Worm (Caenorhabditis elegans) whole organism, young adult: Measurements from ENCODE around the gene srt-37.

Experiments
- B0019.2 ChIP-seq: fragments of 200-800 bp; sonication (Bioruptor generic); conservative IDR thresholded peaks from 2 replicates; pipeline ENCODE4 v1.3.6; 2022; ENCODE audit warnings: missing genetic modification reagents, missing genetic modification characterization, missing compliant biosample characterization
- B0336.3 ChIP-seq: fragments of 200-800 bp; sonication (Bioruptor generic); IDR thresholded peaks from 2 replicates; pipeline ENCODE4 v1.3.6; 2022; ENCODE audit warnings: missing genetic modification characterization, missing compliant biosample characterization
- F10E7.11 ChIP-seq: sonication (generic microtip); optimal IDR thresholded peaks from 2 replicates; lab custom pipeline; 2017; ENCODE audit warnings: mild to moderate bottlenecking, missing genetic modification characterization, moderate library complexity, missing compliant biosample characterization
- F23B12.7 ChIP-seq: sonication (generic microtip); optimal IDR thresholded peaks from 2 replicates; lab custom pipeline; 2017; ENCODE audit warnings: missing genetic modification characterization, mild to moderate bottlenecking, missing compliant biosample characterization, antibody characterized with exemption, moderate library complexity; ENCODE audit not compliant: insufficient read depth
- F33H1.4 ChIP-seq: fragments of 200-800 bp; sonication (Bioruptor generic); IDR thresholded peaks from 2 replicates; pipeline ENCODE4 v1.3.6; 2022; ENCODE audit warnings: missing genetic modification reagents, missing genetic modification characterization, missing compliant biosample characterization
- F37B4.10 ChIP-seq: fragments of 200-800 bp; sonication (Bioruptor generic); IDR thresholded peaks from 2 replicates; pipeline ENCODE4 v1.3.6; 2022; ENCODE audit warnings: missing genetic modification characterization, missing compliant biosample characterization
- F57A8.1 ChIP-seq: fragments of 200-800 bp; sonication (Bioruptor generic); optimal IDR thresholded peaks from 2 replicates; lab custom pipeline; 2018; ENCODE audit warnings: mild to moderate bottlenecking, missing genetic modification characterization, moderate library complexity, missing compliant biosample characterization
- K11D2.4 ChIP-seq: fragments of 200-800 bp; sonication (Bioruptor generic); IDR thresholded peaks from 2 replicates; pipeline ENCODE4 v1.3.6; 2022; ENCODE audit warnings: missing genetic modification reagents, missing genetic modification characterization, missing compliant biosample characterization
- K12H6.12 ChIP-seq: fragments of 200-800 bp; sonication (Bioruptor generic); optimal IDR thresholded peaks from 2 replicates; lab custom pipeline; 2018; ENCODE audit warnings: mild to moderate bottlenecking, missing genetic modification characterization, missing compliant biosample characterization
- T07F8.4 ChIP-seq: sonication (generic microtip); optimal IDR thresholded peaks from 2 replicates; lab custom pipeline; 2016; ENCODE audit warnings: mild to moderate bottlenecking, missing genetic modification characterization, moderate library complexity, missing compliant biosample characterization
- Y53G8AR.9 ChIP-seq: fragments of 200-800 bp; sonication (Bioruptor generic); conservative IDR thresholded peaks from 2 replicates; pipeline ENCODE4 v1.3.6; 2022; ENCODE audit warnings: missing genetic modification reagents, missing genetic modification characterization, missing compliant biosample characterization
- Y56A3A.18 ChIP-seq: fragments of 200-800 bp; sonication (Bioruptor generic); IDR thresholded peaks from 2 replicates; pipeline ENCODE4 v1.3.6; 2022; ENCODE audit warnings: missing genetic modification reagents, missing genetic modification characterization, missing compliant biosample characterization
- Y79H2A.3 ChIP-seq: fragments of 200-800 bp; sonication (Bioruptor generic); conservative IDR thresholded peaks from 2 replicates; pipeline ENCODE4 v1.3.6; 2022; ENCODE audit warnings: missing genetic modification reagents, missing genetic modification characterization, missing compliant biosample characterization
- akir-1 ChIP-seq: fragments of 200-800 bp; sonication (Bioruptor generic); optimal IDR thresholded peaks from 2 replicates; lab custom pipeline; 2018; ENCODE audit warnings: mild to moderate bottlenecking, missing genetic modification characterization, moderate library complexity, missing compliant biosample characterization
- atf-7 ChIP-seq: sonication (generic microtip); optimal IDR thresholded peaks from 2 replicates; lab custom pipeline; 2017; ENCODE audit warnings: mild to moderate bottlenecking, missing genetic modification characterization, missing compliant biosample characterization
- bed-1 ChIP-seq: fragments of 200-800 bp; sonication (Bioruptor generic); IDR thresholded peaks from 2 replicates; pipeline ENCODE4 v1.3.6; 2022; ENCODE audit warnings: missing genetic modification reagents, missing genetic modification characterization, missing compliant biosample characterization
- ceh-58 ChIP-seq: fragments of 200-800 bp; sonication (Bioruptor generic); IDR thresholded peaks from 2 replicates; pipeline ENCODE4 v1.3.6; 2022; ENCODE audit warnings: missing genetic modification characterization, missing compliant biosample characterization
- chd-7 ChIP-seq: sonication (generic microtip); optimal IDR thresholded peaks from 2 replicates; lab custom pipeline; 2016; ENCODE audit warnings: mild to moderate bottlenecking, missing genetic modification characterization, moderate library complexity, missing compliant biosample characterization
- die-1 ChIP-seq: sonication (generic microtip); optimal IDR thresholded peaks from 2 replicates; lab custom pipeline; 2016; ENCODE audit warnings: missing genotype, mild to moderate bottlenecking, missing genetic modification characterization, missing compliant biosample characterization
- efl-1 ChIP-seq: fragments of 150-350 bp; optimal IDR thresholded peaks from 2 replicates; lab custom pipeline; 2014; ENCODE audit warnings: missing biosample characterization, missing genetic modification reagents, missing genetic modification characterization
- egrh-3 ChIP-seq: fragments of 200-800 bp; sonication (Bioruptor generic); IDR thresholded peaks from 2 replicates; pipeline ENCODE4 v1.3.6; 2022; ENCODE audit warnings: missing genetic modification reagents, missing genetic modification characterization, missing compliant biosample characterization
- him-1 ChIP-seq: sonication (generic microtip); optimal IDR thresholded peaks from 2 replicates; lab custom pipeline; 2016; ENCODE audit warnings: missing genotype, missing genetic modification reagents, missing genetic modification characterization, missing compliant biosample characterization
- hlh-12 ChIP-seq: sonication (generic microtip); optimal IDR thresholded peaks from 2 replicates; lab custom pipeline; 2016; ENCODE audit warnings: missing genetic modification characterization, missing compliant biosample characterization
- hlh-26 ChIP-seq: fragments of 200-800 bp; sonication (Bioruptor generic); conservative IDR thresholded peaks from 2 replicates; pipeline ENCODE4 v1.3.6; 2022; ENCODE audit warnings: missing genetic modification reagents, missing genetic modification characterization, missing compliant biosample characterization
- lin-35 ChIP-seq, 3 experiments: fragments of 150-350 bp in 2 of 3; sonication (generic microtip) in 1 of 3; optimal IDR thresholded peaks; 2 replicates each; lab custom pipeline; 2014 to 2018; ENCODE audit warnings: missing biosample characterization in 3 of 3, missing genetic modification characterization in 3 of 3, missing genetic modification reagents in 3 of 3
- lir-1 ChIP-seq: fragments of 200-800 bp; sonication (Bioruptor generic); conservative IDR thresholded peaks from 2 replicates; pipeline ENCODE4 v1.3.6; 2022; ENCODE audit warnings: missing genetic modification reagents, missing genetic modification characterization, missing compliant biosample characterization
- madf-10 ChIP-seq: sonication (generic microtip); optimal IDR thresholded peaks from 2 replicates; lab custom pipeline; 2016; ENCODE audit warnings: mild to moderate bottlenecking, missing genetic modification characterization, missing compliant biosample characterization
- madf-3 ChIP-seq: fragments of 200-800 bp; sonication (Bioruptor generic); IDR thresholded peaks from 2 replicates; pipeline ENCODE4 v1.3.6; 2022; ENCODE audit warnings: missing genetic modification reagents, missing genetic modification characterization, missing compliant biosample characterization
- madf-6 ChIP-seq: fragments of 200-800 bp; sonication (Bioruptor generic); IDR thresholded peaks from 2 replicates; pipeline ENCODE4 v1.3.6; 2022; ENCODE audit warnings: missing genetic modification reagents, missing genetic modification characterization, missing compliant biosample characterization
- nfyb-1 ChIP-seq: fragments of 200-800 bp; sonication (Bioruptor generic); IDR thresholded peaks from 2 replicates; pipeline ENCODE4 v1.3.6; 2022; ENCODE audit warnings: missing genetic modification reagents, missing genetic modification characterization, missing compliant biosample characterization
- nhr-27 ChIP-seq: fragments of 200-800 bp; sonication (Bioruptor generic); optimal IDR thresholded peaks from 2 replicates; lab custom pipeline; 2018; ENCODE audit warnings: mild to moderate bottlenecking, missing genetic modification characterization, moderate library complexity, missing compliant biosample characterization
- rcor-1 ChIP-seq: fragments of 200-800 bp; sonication (Bioruptor generic); IDR thresholded peaks from 2 replicates; pipeline ENCODE4 v1.3.6; 2022; ENCODE audit warnings: missing genetic modification reagents, missing genetic modification characterization, missing compliant biosample characterization
- sdz-38 ChIP-seq: sonication (generic microtip); optimal IDR thresholded peaks from 2 replicates; lab custom pipeline; 2016; ENCODE audit warnings: missing genotype, missing genetic modification characterization, missing compliant biosample characterization
- snpc-1.1 ChIP-seq: sonication (generic microtip); optimal IDR thresholded peaks from 2 replicates; lab custom pipeline; 2017; ENCODE audit warnings: missing genetic modification characterization, mild to moderate bottlenecking, missing compliant biosample characterization, antibody characterized with exemption, moderate library complexity, missing genotype, missing genetic modification reagents; ENCODE audit not compliant: insufficient read depth
- snpc-4 ChIP-seq, 5 experiments: fragments of 150-350 bp in 1 of 5; sonication (generic microtip) in 4 of 5; optimal IDR thresholded peaks; 2 replicates each; lab custom pipeline; 2014 to 2018; ENCODE audit warnings: missing genetic modification characterization in 5 of 5, missing biosample characterization in 3 of 5, antibody characterized with exemption in 2 of 5, mild to moderate bottlenecking in 2 of 5, missing compliant biosample characterization in 2 of 5, missing genotype in 2 of 5, moderate library complexity in 2 of 5, missing genetic modification reagents in 1 of 5
- tbx-9 ChIP-seq: sonication (generic microtip); optimal IDR thresholded peaks from 2 replicates; lab custom pipeline; 2016; ENCODE audit warnings: borderline replicate concordance, missing genetic modification characterization, inconsistent platforms, missing compliant biosample characterization
- unc-62 ChIP-seq: fragments of 150-350 bp; optimal IDR thresholded peaks from 2 replicates; lab custom pipeline; 2014; ENCODE audit warnings: missing biosample characterization, missing genetic modification reagents, missing genetic modification characterization
- xnd-1 ChIP-seq: sonication (generic microtip); optimal IDR thresholded peaks from 2 replicates; lab custom pipeline; 2016; ENCODE audit warnings: missing genotype, missing genetic modification reagents, missing genetic modification characterization, missing compliant biosample characterization
- ztf-26 ChIP-seq: sonication (generic microtip); optimal IDR thresholded peaks from 2 replicates; lab custom pipeline; 2017; ENCODE audit warnings: missing genetic modification characterization, missing compliant biosample characterization
- ztf-28 ChIP-seq: fragments of 200-800 bp; sonication (Bioruptor generic); IDR thresholded peaks from 2 replicates; pipeline ENCODE4 v1.3.6; 2022; ENCODE audit warnings: missing genetic modification reagents, missing genetic modification characterization, missing compliant biosample characterization

The srt-37 gene

DNA sequence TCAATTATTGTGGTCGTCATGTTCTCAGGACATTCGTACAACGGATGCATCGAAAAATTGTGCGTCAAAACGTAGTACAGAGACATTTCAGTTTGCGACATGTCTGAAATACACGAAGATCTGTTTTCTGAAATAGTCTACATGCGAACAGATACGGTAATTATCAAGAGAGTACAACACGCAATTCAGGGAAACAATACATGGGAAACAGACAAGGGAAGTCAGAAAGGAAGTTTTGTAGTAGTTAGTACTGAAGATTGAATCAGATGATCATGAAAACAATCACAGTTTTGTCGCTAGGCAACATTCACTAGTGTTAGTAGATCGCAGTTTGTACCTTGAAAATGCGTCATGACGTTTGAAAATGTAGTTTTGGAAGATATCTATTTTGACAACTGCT lies 31.6 kb downstream of the srt-37 start, which contains the start of gene srt-13 (continued):
- TF ChIP-seq lin-35 (GFP tag; optimal IDR thresholded peaks at IDR 0.05; lab: Kevin White, UChicago) (no peak), atf-7 (tag; lab: Kevin White, UChicago) (no peak), F33H1.4 (GFP tag; lab: Robert Waterston, UW) (no peak), bed-1 (no peak)

DNA sequence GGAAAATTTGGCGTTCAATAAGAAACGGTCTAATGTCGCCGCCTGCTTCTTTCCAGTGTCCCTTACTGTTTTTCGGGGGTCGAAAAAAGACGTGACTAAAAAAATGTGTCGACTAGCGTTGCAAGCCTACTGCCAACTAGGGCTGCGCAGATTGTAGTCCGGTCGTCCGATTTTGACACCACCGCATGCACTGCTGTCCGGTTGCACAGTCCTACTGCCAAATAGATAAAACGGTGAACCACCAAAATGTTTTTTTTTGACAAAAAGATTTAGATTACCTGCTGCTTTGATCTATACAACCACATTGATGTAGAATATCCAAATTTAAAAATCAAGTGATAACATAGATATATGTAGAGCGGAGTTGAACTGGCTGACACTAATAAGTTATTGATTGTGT lies 33.2 kb downstream of the srt-37 start:
- TF ChIP-seq snpc-4 (GFP tag; optimal IDR thresholded peaks at IDR 0.05; lab: Kevin White, UChicago) (peak; percentile 46), snpc-4 (tag; optimal IDR thresholded peaks at IDR 0.05; lab: Kevin White, UChicago) (peak in 2 of 4 experiments; percentile 87 to 94), snpc-1.1 (tag; lab: Kevin White, UChicago) (peak; percentile 37), T07F8.4 (tag; lab: Kevin White, UChicago) (no peak)

DNA sequence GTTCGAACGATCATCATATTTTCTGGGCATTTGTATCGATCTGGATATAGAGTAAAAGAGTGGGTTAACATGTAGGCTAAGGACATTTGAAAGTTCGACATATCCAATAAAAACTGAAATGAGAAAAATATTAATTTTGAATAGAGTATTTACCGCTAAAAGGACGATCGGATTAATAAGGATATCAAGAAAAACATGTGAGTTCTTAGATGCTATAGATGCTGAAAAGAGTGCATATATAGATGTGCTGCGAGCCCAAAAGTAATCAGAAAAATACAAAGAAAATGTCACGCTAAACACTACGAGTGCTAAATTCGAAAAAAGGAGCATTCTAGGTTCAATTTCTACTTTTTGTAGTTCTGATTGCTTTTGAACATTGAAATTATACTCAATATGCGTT lies 39.2 kb downstream of the srt-37 start, which contains the start of gene srt-12:
Gene srt-12 (minus strand): TSS at position 101 of the 400 bp plus-strand sequence.
- TF ChIP-seq madf-3 (GFP tag; lab: Robert Waterston, UW) (no peak), B0336.3 (GFP tag; lab: Robert Waterston, UW) (no peak), madf-6 (no peak), rcor-1 (GFP tag; lab: Robert Waterston, UW) (no peak), akir-1 (GFP tag; lab: Kevin White, UChicago) (no peak), K12H6.12 (tag; lab: Kevin White, UChicago) (no peak), Y53G8AR.9 (GFP tag; lab: Robert Waterston, UW) (no peak), ztf-26 (tag; lab: Kevin White, UChicago) (no peak), sdz-38 (tag; lab: Kevin White, UChicago) (no peak), F37B4.10 (GFP tag; lab: Robert Waterston, UW) (no peak), him-1 (tag; lab: Kevin White, UChicago) (no peak), egrh-3 (GFP tag; lab: Robert Waterston, UW) (no peak), ztf-28 (GFP tag; lab: Robert Waterston, UW) (no peak), F23B12.7 (no peak), K11D2.4 (no peak), ceh-58 (GFP tag; lab: Robert Waterston, UW) (no peak), lir-1 (no peak)

DNA sequence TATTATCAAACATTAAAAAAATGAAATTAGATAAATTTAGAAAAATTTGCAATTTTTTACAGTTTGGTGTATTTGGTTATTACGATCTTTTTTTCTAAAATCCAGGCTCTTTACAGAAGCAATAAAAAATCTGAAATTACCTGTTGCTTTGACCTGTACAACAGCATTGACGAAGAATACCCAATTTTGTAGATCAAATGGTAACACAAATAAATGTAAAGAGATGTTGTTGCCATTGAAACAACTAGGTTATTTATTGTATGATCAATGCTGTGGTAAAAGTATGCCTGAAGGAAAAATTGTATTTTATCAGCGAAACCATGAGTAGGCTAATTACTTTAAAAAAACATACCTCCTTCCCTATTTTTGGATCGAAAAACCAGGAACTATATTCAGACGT lies 40.0 kb downstream of the srt-37 start:
- TF ChIP-seq egrh-3 (GFP tag; lab: Robert Waterston, UW), result no peak
- TF ChIP-seq, all 124 proteins: peak for 0

DNA sequence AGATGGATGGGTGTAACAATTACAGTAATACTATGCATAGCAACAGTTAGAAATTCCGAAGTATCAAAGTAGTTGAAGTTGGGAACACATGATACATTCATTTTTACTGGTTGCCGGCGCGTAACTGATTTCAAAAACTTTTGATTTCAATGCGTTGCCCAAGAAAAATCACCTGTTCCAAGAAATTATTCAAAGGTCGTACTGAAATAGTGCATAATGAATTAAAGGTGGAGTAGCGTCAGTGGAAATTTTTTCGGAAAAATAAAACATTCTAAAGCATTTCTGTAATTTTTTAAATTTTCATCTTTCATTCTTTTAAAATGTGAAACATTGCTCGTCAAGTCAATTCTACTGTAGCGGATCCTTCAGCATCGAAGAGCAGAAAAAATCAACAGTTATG lies 41.3 kb downstream of the srt-37 start, which contains the start of gene srh-204:
Gene srh-204 (minus strand): TSS at position 101 of the 400 bp plus-strand sequence.
- TF ChIP-seq nfyb-1 (GFP tag; lab: Robert Waterston, UW) (no peak), efl-1 (GFP tag; lab: Kevin White, UChicago) (no peak), hlh-26 (no peak), die-1 (tag; lab: Kevin White, UChicago) (no peak)

DNA sequence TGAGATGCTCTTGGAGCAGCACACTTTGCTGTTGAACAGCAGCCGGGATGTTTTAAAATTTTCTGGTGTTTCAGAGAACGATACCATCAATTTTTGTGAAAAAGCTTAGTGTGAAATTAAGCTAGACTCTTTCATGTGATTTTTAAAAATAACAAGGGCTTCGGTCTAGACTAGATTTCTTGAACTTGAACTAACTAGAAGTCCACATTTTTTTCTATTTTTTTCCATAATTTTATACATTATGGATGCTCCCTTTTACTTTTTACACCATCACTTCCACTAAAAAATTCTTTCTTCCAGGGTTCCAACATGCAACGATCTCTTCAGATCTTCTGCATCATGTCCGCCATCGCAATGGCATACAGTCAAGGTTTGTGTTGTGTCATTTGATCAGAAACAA lies 45.5 kb downstream of the srt-37 start, which contains the start of gene nlp-13:
Gene nlp-13 (plus strand): TSS at position 301 of the 400 bp plus-strand sequence.
- TF ChIP-seq akir-1 (GFP tag; lab: Kevin White, UChicago) (no peak), nhr-27 (no peak), chd-7 (tag; lab: Kevin White, UChicago) (no peak), F10E7.11 (tag; lab: Kevin White, UChicago) (no peak), unc-62 (GFP tag; lab: Kevin White, UChicago) (no peak), Y79H2A.3 (GFP tag; lab: Robert Waterston, UW) (no peak), tbx-9 (tag; lab: Kevin White, UChicago) (no peak), F57A8.1 (GFP tag; lab: Kevin White, UChicago) (no peak), madf-10 (tag; lab: Kevin White, UChicago) (no peak), hlh-12 (tag; lab: Kevin White, UChicago) (no peak), B0019.2 (GFP tag; lab: Robert Waterston, UW) (no peak), T07F8.4 (tag; lab: Kevin White, UChicago) (no peak), xnd-1 (no peak), atf-7 (tag; lab: Kevin White, UChicago) (no peak), Y56A3A.18 (no peak)
